Worm (Caenorhabditis elegans) whole organism, mixed stage, embryonic: ENCODE results near the gene F47C12.6.

Experiments used
- hlh-1 ChIP-seq: fragments of 150-350 bp; optimal IDR thresholded peaks from 2 replicates; lab custom pipeline; 2014; ENCODE audit warnings: missing biosample characterization, missing genetic modification reagents, missing genetic modification characterization
- pha-4 ChIP-seq: fragments of 150-350 bp; optimal IDR thresholded peaks from 2 replicates; lab custom pipeline; 2018; ENCODE audit warnings: missing biosample characterization, missing genetic modification reagents, missing genetic modification characterization
- unc-62 ChIP-seq: fragments of 150-350 bp; optimal IDR thresholded peaks from 2 replicates; lab custom pipeline; 2014; ENCODE audit warnings: missing biosample characterization, missing genetic modification reagents, missing genetic modification characterization

- TF ChIP-seq hlh-1 (tag; lab: Kevin White, UChicago): peak; percentile 14
- TF ChIP-seq unc-62 (GFP tag; lab: Kevin White, UChicago): no peak
- no peak for TF ChIP-seq pha-4
These were observed 34.1 kb upstream of the F47C12.6 start for ce11 chrIV:4027106-4027888.
